Worm (Caenorhabditis elegans) whole organism, early embryonic: ENCODE measurements around the gene Y69A2AR.32.

Experiments
- B0310.2 ChIP-seq: sonication (generic microtip); optimal IDR thresholded peaks from 2 replicates; lab custom pipeline; 2016; ENCODE audit warnings: mild to moderate bottlenecking, missing genetic modification characterization, missing compliant biosample characterization
- F13C5.2 ChIP-seq: sonication (generic microtip); optimal IDR thresholded peaks from 2 replicates; lab custom pipeline; 2017; ENCODE audit warnings: mild to moderate bottlenecking, missing genetic modification characterization, inconsistent platforms, missing compliant biosample characterization
- aly-1 ChIP-seq: sonication (generic microtip); optimal IDR thresholded peaks from 2 replicates; lab custom pipeline; 2016; ENCODE audit warnings: missing genetic modification characterization, missing compliant biosample characterization
- ama-1 ChIP-seq: fragments of 150-350 bp; optimal IDR thresholded peaks from 2 replicates; lab custom pipeline; 2014
- ceh-13 ChIP-seq: fragments of 200-800 bp; sonication (Bioruptor generic); optimal IDR thresholded peaks from 2 replicates; lab custom pipeline; 2018; ENCODE audit warnings: mild to moderate bottlenecking, missing genetic modification characterization, missing compliant biosample characterization
- ceh-36 ChIP-seq: sonication (generic microtip); optimal IDR thresholded peaks from 2 replicates; lab custom pipeline; 2016; ENCODE audit warnings: missing genetic modification characterization, inconsistent platforms, missing compliant biosample characterization
- ets-7 ChIP-seq: sonication (generic microtip); optimal IDR thresholded peaks from 2 replicates; lab custom pipeline; 2016; ENCODE audit warnings: missing genotype, missing genetic modification characterization, missing compliant biosample characterization
- flt-1 ChIP-seq: fragments of 200-800 bp; sonication (Bioruptor generic); IDR thresholded peaks from 2 replicates; pipeline ENCODE4 v1.3.6; 2022; ENCODE audit warnings: missing genetic modification characterization, missing compliant biosample characterization
- hmbx-1 ChIP-seq: sonication (generic microtip); optimal IDR thresholded peaks from 2 replicates; lab custom pipeline; 2016; ENCODE audit warnings: mild to moderate bottlenecking, missing genetic modification characterization, missing compliant biosample characterization
- hmg-4 ChIP-seq: fragments of 200-800 bp; sonication (Bioruptor generic); optimal IDR thresholded peaks from 2 replicates; lab custom pipeline; 2018; ENCODE audit warnings: mild to moderate bottlenecking, missing genetic modification characterization, missing compliant biosample characterization
- hnd-1 ChIP-seq: sonication (generic microtip); optimal IDR thresholded peaks from 2 replicates; lab custom pipeline; 2016; ENCODE audit warnings: missing genetic modification characterization, missing compliant biosample characterization
- pes-1 ChIP-seq: fragments of 200-800 bp; sonication (Bioruptor generic); IDR thresholded peaks from 2 replicates; pipeline ENCODE4 v1.3.6; 2022; ENCODE audit warnings: missing genetic modification reagents, missing genetic modification characterization, missing compliant biosample characterization
- scrt-1 ChIP-seq: fragments of 200-800 bp; sonication (Bioruptor generic); IDR thresholded peaks from 2 replicates; pipeline ENCODE4 v1.3.6; 2022; ENCODE audit warnings: missing genetic modification characterization, missing compliant biosample characterization
- sea-1 ChIP-seq: fragments of 200-800 bp; sonication (Bioruptor generic); conservative IDR thresholded peaks from 2 replicates; pipeline ENCODE4 v1.3.6; 2022; ENCODE audit warnings: missing genetic modification characterization, missing compliant biosample characterization
- tbx-11 ChIP-seq: fragments of 200-800 bp; sonication (Bioruptor generic); IDR thresholded peaks from 2 replicates; pipeline ENCODE4 v1.3.6; 2022; ENCODE audit warnings: missing genetic modification characterization, missing compliant biosample characterization
- tbx-37 ChIP-seq: fragments of 200-800 bp; sonication (Bioruptor generic); conservative IDR thresholded peaks from 2 replicates; pipeline ENCODE4 v1.3.6; 2022; ENCODE audit warnings: missing genetic modification reagents, missing genetic modification characterization, missing compliant biosample characterization
- tra-4 ChIP-seq: sonication (generic microtip); optimal IDR thresholded peaks from 2 replicates; lab custom pipeline; 2017; ENCODE audit warnings: missing genetic modification characterization, missing compliant biosample characterization

Gene Y69A2AR.32

ce11 chrIV:2581483-2581882 lies 28.8 kb upstream of the Y69A2AR.32 start, which contains the start of gene nhr-242:
nhr-242 (minus strand) TSS chrIV:2581583.
- TF ChIP-seq B0310.2 (tag; lab: Kevin White, UChicago) (no peak), pes-1 (no peak)

- TF ChIP-seq sea-1 (no peak), aly-1 (no peak), ceh-36 (tag; lab: Kevin White, UChicago) (no peak), scrt-1 (GFP tag; lab: Robert Waterston, UW) (no peak), hmbx-1 (tag; lab: Kevin White, UChicago) (no peak), pes-1 (no peak)
Observed at ce11 chrIV:2597417-2597816, 12.8 kb upstream of the Y69A2AR.32 start, which contains the start of gene Y69A2AR.47. Y69A2AR.47 (plus strand) TSS chrIV:2597717.

- no peak for TF ChIP-seq aly-1
- peak; percentile 21 for TF ChIP-seq F13C5.2 (tag; lab: Kevin White, UChicago)
- TF ChIP-seq ama-1 (lab: Kevin White, UChicago) = no peak
- no peak for TF ChIP-seq hmbx-1 (tag; lab: Kevin White, UChicago)
- TF ChIP-seq hmg-4 = no peak
- no peak for TF ChIP-seq B0310.2 (tag; lab: Kevin White, UChicago)
Observed at ce11 chrIV:2599634-2600033, 10.6 kb upstream of the Y69A2AR.32 start.

ce11 chrIV:2600841-2601240 lies 9.4 kb upstream of the Y69A2AR.32 start, which contains the start of gene epg-9:
epg-9 (plus strand) TSS chrIV:2601141.
- TF ChIP-seq tbx-37 (GFP tag; lab: Robert Waterston, UW) (no peak), aly-1 (no peak), sea-1 (no peak), ceh-36 (tag; lab: Kevin White, UChicago) (no peak), flt-1 (GFP tag; lab: Robert Waterston, UW) (no peak), scrt-1 (GFP tag; lab: Robert Waterston, UW) (no peak), pes-1 (no peak), ceh-13 (GFP tag; lab: Kevin White, UChicago) (no peak), ets-7 (tag; lab: Kevin White, UChicago) (no peak), tbx-11 (no peak), F13C5.2 (tag; lab: Kevin White, UChicago) (no peak), hmbx-1 (tag; lab: Kevin White, UChicago) (no peak)

ce11 chrIV:2601988-2602861 lies 8.0 kb upstream of the Y69A2AR.32 start:
- no peak for TF ChIP-seq tbx-37 (GFP tag; lab: Robert Waterston, UW)
- TF ChIP-seq tbx-11 = no peak
- peak; percentile 29 for TF ChIP-seq B0310.2 (tag; lab: Kevin White, UChicago)
- TF ChIP-seq tra-4 (tag; lab: Kevin White, UChicago) = no peak
- no peak for TF ChIP-seq hnd-1 (tag; lab: Kevin White, UChicago)
- no peak for TF ChIP-seq aly-1
- TF ChIP-seq F13C5.2 (tag; lab: Kevin White, UChicago) = peak; percentile 19
- 0 out of 2 replicates have a peak, but pooled peaks have one; percentile 43 for TF ChIP-seq flt-1 (GFP tag; lab: Robert Waterston, UW)
- TF ChIP-seq scrt-1 (GFP tag; lab: Robert Waterston, UW) = no peak
- no peak for TF ChIP-seq ama-1 (lab: Kevin White, UChicago)

ce11 chrIV:2602862-2603189 lies 7.4 kb upstream of the Y69A2AR.32 start:
- TF ChIP-seq B0310.2 (tag; lab: Kevin White, UChicago) (no peak), sea-1 (0 out of 2 replicates have a peak, but pooled peaks have one; percentile 12)

- TF ChIP-seq ceh-13 (GFP tag; lab: Kevin White, UChicago) (no peak), hnd-1 (tag; lab: Kevin White, UChicago) (no peak), scrt-1 (GFP tag; lab: Robert Waterston, UW) (no peak)
Observed at ce11 chrIV:2603556-2604021, 6.6 kb upstream of the Y69A2AR.32 start.

- TF ChIP-seq ceh-36 (tag; lab: Kevin White, UChicago) (no peak), hmbx-1 (tag; lab: Kevin White, UChicago) (no peak), aly-1 (no peak)
Observed at ce11 chrIV:2606572-2606971, 3.7 kb upstream of the Y69A2AR.32 start.

- TF ChIP-seq tbx-11 = no peak
- TF ChIP-seq hmbx-1 (tag; lab: Kevin White, UChicago) = no peak
- TF ChIP-seq tbx-37 (GFP tag; lab: Robert Waterston, UW) = no peak
- TF ChIP-seq ceh-36 (tag; lab: Kevin White, UChicago) = no peak
- TF ChIP-seq hnd-1 (tag; lab: Kevin White, UChicago) = no peak
Observed at ce11 chrIV:2607513-2608101, 2.6 kb upstream of the Y69A2AR.32 start, which contains the start of gene vamp-7. vamp-7 (plus strand) TSS chrIV:2608051.
